Fruit fly (Drosophila melanogaster) whole organism, embryonic: Measurements from ENCODE around the gene Ubqn.

Experiments
- Antp ChIP-seq: fragments of 200-800 bp; sonication (Bioruptor generic); optimal IDR thresholded peaks from 3 replicates; lab custom pipeline; 2016; ENCODE audit warnings: missing biosample characterization, missing genetic modification characterization
- Bgb ChIP-seq: fragments of 200-800 bp; sonication (Bioruptor generic); IDR thresholded peaks from 2 replicates; pipeline ENCODE4 v1.3.6; 2022; ENCODE audit warnings: missing biosample characterization, missing genetic modification characterization; ENCODE audit not compliant: partially characterized antibody
- BtbVII ChIP-seq: fragments of 200-800 bp; sonication (Bioruptor generic); optimal IDR thresholded peaks from 3 replicates; lab custom pipeline; 2017; ENCODE audit warnings: missing biosample characterization, mild to moderate bottlenecking, missing genetic modification characterization
- CG10366 ChIP-seq: fragments of 200-800 bp; sonication (Bioruptor generic); IDR thresholded peaks from 2 replicates; pipeline ENCODE4 v1.3.6; 2022; ENCODE audit warnings: missing biosample characterization, missing genetic modification characterization
- CG11456 ChIP-seq: fragments of 200-800 bp; sonication (Bioruptor generic); IDR thresholded peaks from 3 replicates; pipeline ENCODE4 v1.3.6; 2022; ENCODE audit warnings: missing biosample characterization, missing genetic modification characterization
- CG11723 ChIP-seq: fragments of 200-800 bp; sonication (Bioruptor generic); optimal IDR thresholded peaks from 2 replicates; lab custom pipeline; 2017; ENCODE audit warnings: missing biosample characterization, mild to moderate bottlenecking, missing genetic modification characterization
- CG1233 ChIP-seq: fragments of 200-800 bp; sonication (Bioruptor generic); optimal IDR thresholded peaks from 4 replicates; lab custom pipeline; 2018; ENCODE audit warnings: missing biosample characterization, mild to moderate bottlenecking, missing genetic modification characterization
- CG14441 ChIP-seq: fragments of 200-800 bp; sonication (Bioruptor generic); IDR thresholded peaks from 2 replicates; pipeline ENCODE4 v1.3.6; 2022; ENCODE audit warnings: missing biosample characterization, missing genetic modification characterization
- CG14710 ChIP-seq: fragments of 200-800 bp; sonication (Bioruptor generic); optimal IDR thresholded peaks from 3 replicates; lab custom pipeline; 2019; ENCODE audit warnings: missing biosample characterization, mild to moderate bottlenecking, missing genetic modification characterization, moderate library complexity
- CG17328 ChIP-seq: fragments of 200-800 bp; sonication (Bioruptor generic); IDR thresholded peaks from 2 replicates; pipeline ENCODE4 v1.3.6; 2022; ENCODE audit warnings: missing biosample characterization, missing genetic modification characterization
- CG17829 ChIP-seq: fragments of 200-800 bp; optimal IDR thresholded peaks from 2 replicates; lab custom pipeline; 2019; ENCODE audit warnings: missing biosample characterization, mild to moderate bottlenecking, missing genetic modification characterization, moderate library complexity
- CG3163 ChIP-seq: fragments of 200-800 bp; sonication (Bioruptor generic); optimal IDR thresholded peaks from 3 replicates; lab custom pipeline; 2016; ENCODE audit warnings: missing biosample characterization, missing genetic modification characterization
- CG32767 ChIP-seq: fragments of 200-800 bp; sonication (Bioruptor generic); IDR thresholded peaks from 2 replicates; pipeline ENCODE4 v1.3.6; 2022; ENCODE audit warnings: missing biosample characterization, missing genetic modification characterization
- CG33213 ChIP-seq: fragments of 200-800 bp; sonication (Bioruptor generic); optimal IDR thresholded peaks from 3 replicates; lab custom pipeline; 2016; ENCODE audit warnings: missing biosample characterization, missing genetic modification characterization
- CG3407 ChIP-seq: fragments of 200-800 bp; sonication (Bioruptor generic); optimal IDR thresholded peaks from 2 replicates; lab custom pipeline; 2018; ENCODE audit warnings: missing biosample characterization, mild to moderate bottlenecking, missing genetic modification characterization
- CG3847 ChIP-seq: fragments of 200-800 bp; sonication (Bioruptor generic); IDR thresholded peaks from 2 replicates; pipeline ENCODE4 v1.3.6; 2022; ENCODE audit warnings: missing biosample characterization, missing genetic modification characterization
- CG5245 ChIP-seq: fragments of 200-800 bp; sonication (Bioruptor generic); optimal IDR thresholded peaks from 3 replicates; lab custom pipeline; 2016; ENCODE audit warnings: missing biosample characterization, missing genetic modification characterization
- CG6689 ChIP-seq: fragments of 200-800 bp; sonication (Bioruptor generic); IDR thresholded peaks from 2 replicates; pipeline ENCODE4 v1.3.6; 2022; ENCODE audit warnings: missing biosample characterization, missing genetic modification characterization
- CG7357 ChIP-seq: fragments of 200-800 bp; sonication (Bioruptor generic); IDR thresholded peaks from 3 replicates; pipeline ENCODE4 v1.3.6; 2022; ENCODE audit warnings: missing biosample characterization, missing genetic modification characterization
- CG7372 ChIP-seq: fragments of 200-800 bp; sonication (Bioruptor generic); IDR thresholded peaks from 2 replicates; pipeline ENCODE4 v1.3.6; 2022; ENCODE audit warnings: missing biosample characterization, missing genetic modification characterization
- CG7745 ChIP-seq: fragments of 200-800 bp; sonication (Bioruptor generic); optimal IDR thresholded peaks from 2 replicates; lab custom pipeline; 2018; ENCODE audit warnings: missing biosample characterization, mild to moderate bottlenecking, missing genetic modification characterization, moderate library complexity
- CG8388 ChIP-seq: fragments of 200-800 bp; sonication (Bioruptor generic); optimal IDR thresholded peaks from 2 replicates; lab custom pipeline; 2019; ENCODE audit warnings: missing biosample characterization, mild to moderate bottlenecking, missing genetic modification characterization, moderate library complexity
- CG8765 ChIP-seq: fragments of 200-800 bp; sonication (Bioruptor generic); IDR thresholded peaks from 2 replicates; pipeline ENCODE4 v1.3.6; 2022; ENCODE audit warnings: missing biosample characterization, missing genetic modification characterization
- CHES-1-like ChIP-seq: fragments of 200-800 bp; sonication (Bioruptor generic); optimal IDR thresholded peaks from 2 replicates; lab custom pipeline; 2016; ENCODE audit warnings: missing biosample characterization, missing genetic modification characterization
- Dp ChIP-seq: fragments of 200-800 bp; sonication (Bioruptor generic); optimal IDR thresholded peaks from 2 replicates; lab custom pipeline; 2018; ENCODE audit warnings: missing biosample characterization, mild to moderate bottlenecking, missing genetic modification characterization, moderate library complexity
- Dref ChIP-seq: fragments of 200-800 bp; sonication (Bioruptor generic); IDR thresholded peaks from 2 replicates; pipeline ENCODE4 v1.3.6; 2022; ENCODE audit warnings: missing biosample characterization, missing genetic modification characterization
- Ets97D ChIP-seq: fragments of 200-800 bp; sonication (Bioruptor generic); optimal IDR thresholded peaks from 3 replicates; lab custom pipeline; 2016; ENCODE audit warnings: missing biosample characterization, missing genetic modification characterization
- H15 ChIP-seq: fragments of 200-800 bp; sonication (Bioruptor generic); IDR thresholded peaks from 3 replicates; pipeline ENCODE4 v1.3.6; 2022; ENCODE audit warnings: missing biosample characterization, missing genetic modification characterization
- HLH3B ChIP-seq: fragments of 200-800 bp; sonication (Bioruptor generic); IDR thresholded peaks from 2 replicates; pipeline ENCODE4 v1.3.6; 2022; ENCODE audit warnings: missing biosample characterization, missing genetic modification characterization
- Ptx1 ChIP-seq: fragments of 200-800 bp; sonication (Bioruptor generic); IDR thresholded peaks from 2 replicates; pipeline ENCODE4 v1.3.6; 2022; ENCODE audit warnings: missing biosample characterization, missing genetic modification characterization
- Rfx ChIP-seq: fragments of 200-800 bp; sonication (Bioruptor generic); IDR thresholded peaks from 2 replicates; pipeline ENCODE4 v1.3.6; 2022; ENCODE audit warnings: missing biosample characterization, missing genetic modification characterization
- YL-1 ChIP-seq: fragments of 200-800 bp; sonication (Bioruptor generic); optimal IDR thresholded peaks from 3 replicates; lab custom pipeline; 2017; ENCODE audit warnings: missing biosample characterization, mild to moderate bottlenecking, missing genetic modification characterization
- ap ChIP-seq: fragments of 200-800 bp; sonication (Bioruptor generic); IDR thresholded peaks from 2 replicates; pipeline ENCODE4 v1.3.6; 2022; ENCODE audit warnings: missing biosample characterization, missing genetic modification characterization
- bcd ChIP-seq: fragments of 200-800 bp; sonication (Bioruptor generic); optimal IDR thresholded peaks from 2 replicates; lab custom pipeline; 2017; ENCODE audit warnings: missing biosample characterization, mild to moderate bottlenecking, missing genetic modification characterization
- bowl ChIP-seq: fragments of 200-800 bp; sonication (Bioruptor generic); IDR thresholded peaks from 2 replicates; pipeline ENCODE4 v1.3.6; 2022; ENCODE audit warnings: missing biosample characterization, missing genetic modification characterization
- br ChIP-seq: fragments of >200 bp; optimal IDR thresholded peaks from 2 replicates; lab custom pipeline; 2017
- ci ChIP-seq: fragments of 200-800 bp; sonication (Bioruptor generic); IDR thresholded peaks from 3 replicates; pipeline ENCODE4 v1.3.6; 2022; ENCODE audit warnings: missing biosample characterization, missing genetic modification characterization
- croc ChIP-seq: fragments of 200-800 bp; sonication (Bioruptor generic); conservative IDR thresholded peaks from 3 replicates; pipeline ENCODE4 v1.3.6; 2022; ENCODE audit warnings: missing biosample characterization, missing genetic modification characterization
- pho ChIP-seq: fragments of 200-800 bp; sonication (Bioruptor generic); optimal IDR thresholded peaks from 2 replicates; lab custom pipeline; 2016; ENCODE audit warnings: missing biosample characterization, missing genetic modification characterization
- pzg ChIP-seq: fragments of 200-800 bp; sonication (Bioruptor generic); optimal IDR thresholded peaks from 3 replicates; lab custom pipeline; 2018; ENCODE audit warnings: missing biosample characterization, mild to moderate bottlenecking, missing genetic modification characterization, moderate library complexity
- ranshi ChIP-seq: fragments of 200-800 bp; sonication (Bioruptor generic); IDR thresholded peaks from 2 replicates; pipeline ENCODE4 v1.3.6; 2022; ENCODE audit warnings: missing biosample characterization, missing genetic modification characterization
- sens-2 ChIP-seq: fragments of 200-800 bp; sonication (Bioruptor generic); IDR thresholded peaks from 2 replicates; pipeline ENCODE4 v1.3.6; 2022; ENCODE audit warnings: missing biosample characterization, missing genetic modification characterization
- shn ChIP-seq: fragments of 200-800 bp; sonication (Bioruptor generic); optimal IDR thresholded peaks from 3 replicates; lab custom pipeline; 2016; ENCODE audit warnings: missing biosample characterization, missing genetic modification characterization
- slbo ChIP-seq: fragments of 200-800 bp; sonication (Bioruptor generic); IDR thresholded peaks from 2 replicates; pipeline ENCODE4 v1.3.6; 2022; ENCODE audit warnings: missing biosample characterization, missing genetic modification characterization
- ssp ChIP-seq: fragments of 200-800 bp; sonication (Bioruptor generic); IDR thresholded peaks from 2 replicates; pipeline ENCODE4 v1.3.6; 2022; ENCODE audit warnings: missing biosample characterization, missing genetic modification characterization
- stwl ChIP-seq: fragments of 200-800 bp; sonication (Bioruptor generic); optimal IDR thresholded peaks from 3 replicates; lab custom pipeline; 2018; ENCODE audit warnings: missing biosample characterization, mild to moderate bottlenecking, missing genetic modification characterization, moderate library complexity
- toy ChIP-seq: fragments of 200-800 bp; sonication (Bioruptor generic); IDR thresholded peaks from 2 replicates; pipeline ENCODE4 v1.3.6; 2022; ENCODE audit warnings: missing biosample characterization, missing genetic modification characterization
- trem ChIP-seq: fragments of 200-800 bp; optimal IDR thresholded peaks from 3 replicates; lab custom pipeline; 2019; ENCODE audit warnings: missing biosample characterization, mild to moderate bottlenecking, missing genetic modification characterization, moderate library complexity
- twi ChIP-seq: fragments of 200-800 bp; optimal IDR thresholded peaks from 2 replicates; lab custom pipeline; 2019; ENCODE audit warnings: missing biosample characterization, mild to moderate bottlenecking, missing genetic modification characterization, moderate library complexity
- unc-4 ChIP-seq: fragments of 200-800 bp; sonication (Bioruptor generic); IDR thresholded peaks from 2 replicates; pipeline ENCODE4 v1.3.6; 2022; ENCODE audit warnings: missing biosample characterization, missing genetic modification characterization; ENCODE audit not compliant: partially characterized antibody
- wek ChIP-seq: fragments of 200-800 bp; sonication (Bioruptor generic); optimal IDR thresholded peaks from 3 replicates; lab custom pipeline; 2018; ENCODE audit warnings: missing biosample characterization, mild to moderate bottlenecking, missing genetic modification characterization, moderate library complexity

Gene Ubqn

DNA sequence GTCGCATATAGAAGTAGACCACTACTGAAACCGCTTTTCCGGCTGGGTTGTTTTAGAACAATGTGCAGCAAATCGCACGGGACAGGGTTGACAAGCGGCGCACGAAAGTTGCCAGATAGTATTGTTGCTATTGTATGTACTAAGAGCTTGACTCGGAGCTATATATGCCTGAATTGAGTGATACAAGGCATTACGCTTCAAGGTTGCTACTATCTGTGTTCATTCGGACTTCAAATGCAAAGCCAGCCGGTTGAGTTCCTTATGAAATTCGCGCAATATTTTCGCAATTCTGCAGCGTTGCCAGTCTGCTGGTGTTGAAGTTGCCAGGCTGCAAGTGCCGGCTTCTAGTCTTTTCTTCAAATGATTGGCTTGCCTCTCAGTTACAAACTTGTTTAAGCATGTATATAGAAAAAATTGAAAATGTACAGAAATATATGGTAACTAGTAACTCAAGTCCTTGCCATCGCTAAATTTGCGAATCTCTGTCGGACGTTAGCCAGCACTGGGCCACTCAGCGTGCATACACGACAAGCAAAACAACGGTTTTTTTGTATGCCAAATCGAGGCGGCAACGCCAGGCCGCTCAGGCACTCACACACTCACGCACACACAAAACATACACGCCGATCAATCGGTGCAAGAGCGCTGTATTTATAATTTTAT lies 31.7 kb upstream of the Ubqn start, which contains the start of the genes Ranbp21 and Elys (continued):
- TF ChIP-seq Antp (GFP tag; lab: Kevin White, UChicago), result peak; percentile 72
- TF ChIP-seq CHES-1-like (GFP tag; lab: Kevin White, UChicago), result peak; percentile 82
- TF ChIP-seq CG32767 (GFP tag; lab: Robert Waterston, UW), result no peak
- peak; percentile 77 for TF ChIP-seq slbo (GFP tag; lab: Robert Waterston, UW)
- TF ChIP-seq croc (GFP tag; lab: Robert Waterston, UW), result no peak
- TF ChIP-seq CG3847, result peak; percentile 78
- no peak for TF ChIP-seq br (lab: Kevin White, UChicago)
- peak; percentile 21 for TF ChIP-seq CG3163 (GFP tag; lab: Kevin White, UChicago)
- peak; percentile 42; the same call in 1 of the 3 replicates for TF ChIP-seq CG7357 (GFP tag; lab: Robert Waterston, UW)
- no peak for TF ChIP-seq wek (GFP tag; lab: Kevin White, UChicago)
- no peak for TF ChIP-seq twi (tag; lab: Kevin White, UChicago)
- TF ChIP-seq Bgb (GFP tag; lab: Robert Waterston, UW), result peak; percentile 31; the same call in 1 of the 2 replicates
- TF ChIP-seq sens-2 (GFP tag; lab: Robert Waterston, UW), result no peak
- peak; percentile 62 for TF ChIP-seq Ets97D (GFP tag; lab: Kevin White, UChicago)
- peak; percentile 32; the same call in 1 of the 2 replicates for TF ChIP-seq CG7372 (GFP tag; lab: Robert Waterston, UW)
- TF ChIP-seq CG8388 (GFP tag; lab: Kevin White, UChicago), result peak; percentile 20
- no peak for TF ChIP-seq CG3407 (GFP tag; lab: Kevin White, UChicago)
- TF ChIP-seq CG11456 (GFP tag; lab: Robert Waterston, UW), result peak; percentile 55; the same call in 1 of the 3 replicates
- peak; percentile 66; the same call in 1 of the 2 replicates for TF ChIP-seq Rfx
- TF ChIP-seq CG10366 (GFP tag; lab: Robert Waterston, UW), result peak; percentile 55
- TF ChIP-seq CG17829 (tag; lab: Kevin White, UChicago), result peak; percentile 33
- peak; percentile 47 for TF ChIP-seq ssp (GFP tag; lab: Robert Waterston, UW)
- TF ChIP-seq bcd (GFP tag; lab: Kevin White, UChicago), result no peak
- TF ChIP-seq CG1233 (GFP tag; lab: Kevin White, UChicago), result peak; percentile 23
- TF ChIP-seq pho (GFP tag; lab: Kevin White, UChicago), result peak; percentile 53
- TF ChIP-seq CG11723 (GFP tag; lab: Kevin White, UChicago), result no peak
- TF ChIP-seq H15 (GFP tag; lab: Robert Waterston, UW), result peak; percentile 46; the same call in 1 of the 3 replicates
- peak; percentile 67 for TF ChIP-seq CG6689 (GFP tag; lab: Robert Waterston, UW)
- TF ChIP-seq BtbVII (GFP tag; lab: Kevin White, UChicago), result no peak
- no peak for TF ChIP-seq toy (GFP tag; lab: Robert Waterston, UW)
- TF ChIP-seq stwl (tag; lab: Kevin White, UChicago), result peak; percentile 51
- no peak for TF ChIP-seq CG33213 (GFP tag; lab: Kevin White, UChicago)
- TF ChIP-seq trem (tag; lab: Kevin White, UChicago), result peak; percentile 51
- peak; percentile 44; the same call in 1 of the 2 replicates for TF ChIP-seq unc-4 (GFP tag; lab: Robert Waterston, UW)
- TF ChIP-seq CG7745 (tag; lab: Kevin White, UChicago), result no peak
- peak; percentile 64 for TF ChIP-seq YL-1 (GFP tag; lab: Kevin White, UChicago)
- no peak; the same call in 1 of the 2 replicates for TF ChIP-seq ap (GFP tag; lab: Robert Waterston, UW)
- TF ChIP-seq CG17328, result peak; percentile 33; the same call in 1 of the 2 replicates
- TF ChIP-seq ci (GFP tag; lab: Robert Waterston, UW), result peak; percentile 56; the same call in 1 of the 3 replicates
- TF ChIP-seq CG8765 (GFP tag; lab: Robert Waterston, UW), result peak; percentile 31; the same call in 1 of the 2 replicates
- peak; percentile 28 for TF ChIP-seq CG5245 (GFP tag; lab: Kevin White, UChicago)
- peak; percentile 55; the same call in 1 of the 2 replicates for TF ChIP-seq CG14441 (GFP tag; lab: Robert Waterston, UW)
- TF ChIP-seq ranshi (GFP tag; lab: Robert Waterston, UW), result peak; percentile 67; the same call in 1 of the 2 replicates
- TF ChIP-seq bowl (GFP tag; lab: Robert Waterston, UW), result no peak
- TF ChIP-seq pzg (GFP tag; lab: Kevin White, UChicago), result peak; percentile 55
- TF ChIP-seq Ptx1 (GFP tag; lab: Robert Waterston, UW), result peak; percentile 63; the same call in 1 of the 2 replicates
- peak; percentile 44 for TF ChIP-seq Dp (GFP tag; lab: Kevin White, UChicago)
- peak; percentile 65 for TF ChIP-seq shn
- peak; percentile 25; the same call in 1 of the 2 replicates for TF ChIP-seq HLH3B
- peak; percentile 71 for TF ChIP-seq CG14710 (tag; lab: Kevin White, UChicago)
- peak; percentile 33 for TF ChIP-seq Dref (GFP tag; lab: Robert Waterston, UW)
